Worm (Caenorhabditis elegans) whole organism, L1 larva: ENCODE results near the gene mrps-16.

Experiments used
- fkh-10 ChIP-seq: sonication (generic microtip); optimal IDR thresholded peaks from 2 replicates; lab custom pipeline; 2017; ENCODE audit warnings: missing biosample characterization, missing genetic modification reagents, missing genetic modification characterization
- jun-1 ChIP-seq: fragments of 150-350 bp; optimal IDR thresholded peaks from 2 replicates; lab custom pipeline; 2014; ENCODE audit warnings: missing biosample characterization, missing genetic modification reagents, missing genetic modification characterization
- lin-39 ChIP-seq: fragments of 150-350 bp; optimal IDR thresholded peaks from 2 replicates; lab custom pipeline; 2014; ENCODE audit warnings: missing biosample characterization, missing genetic modification reagents, missing genetic modification characterization
- mdl-1 ChIP-seq, 2 experiments: fragments of 150-350 bp; optimal IDR thresholded peaks; 2 replicates each; lab custom pipeline; 2014 to 2017; ENCODE audit warnings: missing biosample characterization in 2 of 2, missing genetic modification characterization in 2 of 2, inconsistent platforms in 1 of 2
- nhr-12 ChIP-seq: sonication (generic microtip); optimal IDR thresholded peaks from 2 replicates; lab custom pipeline; 2017; ENCODE audit warnings: missing biosample characterization, missing genetic modification characterization
- nhr-28 ChIP-seq: fragments of 150-350 bp; optimal IDR thresholded peaks from 2 replicates; lab custom pipeline; 2014; ENCODE audit warnings: missing biosample characterization, missing genetic modification characterization
- nhr-76 ChIP-seq: sonication (generic microtip); optimal IDR thresholded peaks from 2 replicates; lab custom pipeline; 2017; ENCODE audit warnings: missing biosample characterization, missing genetic modification characterization
- nhr-90 ChIP-seq: sonication (generic microtip); optimal IDR thresholded peaks from 2 replicates; lab custom pipeline; 2016; ENCODE audit warnings: mild to moderate bottlenecking, missing genetic modification characterization, missing compliant biosample characterization; ENCODE audit not compliant: poor library complexity
- pqm-1 ChIP-seq: sonication (generic microtip); optimal IDR thresholded peaks from 3 replicates; lab custom pipeline; 2017; ENCODE audit warnings: missing biosample characterization, missing genetic modification characterization
- snu-23 ChIP-seq: sonication (generic microtip); optimal IDR thresholded peaks from 2 replicates; lab custom pipeline; 2016; ENCODE audit warnings: missing genetic modification characterization, missing compliant biosample characterization
- swsn-7 ChIP-seq: sonication (generic microtip); optimal IDR thresholded peaks from 2 replicates; lab custom pipeline; 2016; ENCODE audit warnings: missing genetic modification characterization, missing compliant biosample characterization
- tlp-1 ChIP-seq: fragments of 150-350 bp; optimal IDR thresholded peaks from 2 replicates; lab custom pipeline; 2014; ENCODE audit warnings: missing biosample characterization, missing genetic modification characterization
- unc-130 ChIP-seq: fragments of 150-350 bp; optimal IDR thresholded peaks from 2 replicates; lab custom pipeline; 2017; ENCODE audit warnings: missing biosample characterization, missing genetic modification characterization, inconsistent platforms
- unc-62 ChIP-seq: fragments of 150-350 bp; optimal IDR thresholded peaks from 2 replicates; lab custom pipeline; 2014; ENCODE audit warnings: missing biosample characterization, missing genetic modification reagents, missing genetic modification characterization

ce11 chrII:5496375-5496774 is 22.2 kb downstream of the mrps-16 start, which contains the start of gene F12A10.1:
- TF ChIP-seq jun-1 (tag; lab: Kevin White, UChicago) (no peak), tlp-1 (tag; lab: Kevin White, UChicago) (no peak), mdl-1 (tag; optimal IDR thresholded peaks at IDR 0.05; lab: Kevin White, UChicago) (no peak), nhr-76 (tag; lab: Kevin White, UChicago) (no peak), unc-62 (GFP tag; lab: Kevin White, UChicago) (no peak), nhr-12 (tag; lab: Kevin White, UChicago) (no peak), unc-130 (no peak), nhr-28 (tag; lab: Kevin White, UChicago) (no peak), snu-23 (GFP tag; lab: Kevin White, UChicago) (no peak), fkh-10 (no peak), nhr-90 (tag; lab: Kevin White, UChicago) (no peak), lin-39 (tag; lab: Kevin White, UChicago) (no peak), swsn-7 (tag; lab: Kevin White, UChicago) (no peak), pqm-1 (tag; lab: Kevin White, UChicago) (no peak)
